Worm (Caenorhabditis elegans) whole organism, late embryonic: ENCODE data around the gene R01H2.2.
A peak's percentile ranks its signal among the peaks of the same experiment; 100 is the strongest.

ENCODE experiments used
- C08G9.2 ChIP-seq: sonication (generic microtip); optimal IDR thresholded peaks from 2 replicates; lab custom pipeline; 2016; ENCODE audit warnings: mild to moderate bottlenecking, missing genetic modification characterization, moderate library complexity, missing compliant biosample characterization
- F13H6.1 ChIP-seq: sonication (generic microtip); optimal IDR thresholded peaks from 2 replicates; lab custom pipeline; 2016; ENCODE audit warnings: missing genetic modification characterization, missing compliant biosample characterization
- T23F11.4 ChIP-seq: fragments of 200-800 bp; sonication (Bioruptor generic); optimal IDR thresholded peaks from 2 replicates; lab custom pipeline; 2018; ENCODE audit warnings: mild to moderate bottlenecking, missing genetic modification characterization, missing compliant biosample characterization
- Y22D7AL.16 ChIP-seq: sonication (generic microtip); optimal IDR thresholded peaks from 2 replicates; lab custom pipeline; 2016; ENCODE audit warnings: missing genetic modification characterization, missing compliant biosample characterization
- ama-1 ChIP-seq: fragments of 150-350 bp; optimal IDR thresholded peaks from 2 replicates; lab custom pipeline; 2014
- ceh-14 ChIP-seq: sonication (generic microtip); optimal IDR thresholded peaks from 2 replicates; lab custom pipeline; 2016; ENCODE audit warnings: missing genotype, missing genetic modification characterization, missing compliant biosample characterization
- ceh-2 ChIP-seq: sonication (generic microtip); optimal IDR thresholded peaks from 2 replicates; lab custom pipeline; 2016; ENCODE audit warnings: missing genotype, missing genetic modification characterization, missing compliant biosample characterization
- ceh-30 ChIP-seq: fragments of 150-350 bp; optimal IDR thresholded peaks from 2 replicates; lab custom pipeline; 2014; ENCODE audit warnings: missing biosample characterization, missing genetic modification characterization
- ceh-31 ChIP-seq: sonication (generic microtip); optimal IDR thresholded peaks from 2 replicates; lab custom pipeline; 2016; ENCODE audit warnings: missing genetic modification characterization, missing compliant biosample characterization
- ceh-34 ChIP-seq: sonication (generic microtip); optimal IDR thresholded peaks from 2 replicates; lab custom pipeline; 2016; ENCODE audit warnings: mild to moderate bottlenecking, missing genetic modification characterization, missing compliant biosample characterization
- ceh-48 ChIP-seq: sonication (generic microtip); optimal IDR thresholded peaks from 2 replicates; lab custom pipeline; 2016; ENCODE audit warnings: missing genetic modification characterization, inconsistent platforms, missing compliant biosample characterization
- ceh-6 ChIP-seq: fragments of 200-800 bp; sonication (Bioruptor generic); optimal IDR thresholded peaks from 2 replicates; lab custom pipeline; 2018; ENCODE audit warnings: mild to moderate bottlenecking, missing genetic modification characterization, missing compliant biosample characterization
- dmd-4 ChIP-seq: sonication (generic microtip); optimal IDR thresholded peaks from 2 replicates; lab custom pipeline; 2016; ENCODE audit warnings: borderline replicate concordance, missing genetic modification characterization, missing compliant biosample characterization
- dve-1 ChIP-seq: sonication (generic microtip); optimal IDR thresholded peaks from 2 replicates; lab custom pipeline; 2017; ENCODE audit warnings: antibody characterized with exemption, mild to moderate bottlenecking, missing genetic modification characterization, missing compliant biosample characterization
- elt-2 ChIP-seq: sonication (generic microtip); optimal IDR thresholded peaks from 2 replicates; lab custom pipeline; 2016; ENCODE audit warnings: missing genetic modification reagents, missing genetic modification characterization, missing compliant biosample characterization
- ets-4 ChIP-seq: sonication (generic microtip); optimal IDR thresholded peaks from 2 replicates; lab custom pipeline; 2016; ENCODE audit warnings: missing genetic modification characterization, missing compliant biosample characterization
- eyg-1 ChIP-seq: sonication (generic microtip); optimal IDR thresholded peaks from 2 replicates; lab custom pipeline; 2016; ENCODE audit warnings: missing genotype, missing genetic modification characterization, missing compliant biosample characterization
- fax-1 ChIP-seq: sonication (generic microtip); optimal IDR thresholded peaks from 2 replicates; lab custom pipeline; 2016; ENCODE audit warnings: missing genotype, missing genetic modification characterization, missing compliant biosample characterization
- fkh-6 ChIP-seq: sonication (generic microtip); optimal IDR thresholded peaks from 2 replicates; lab custom pipeline; 2016; ENCODE audit warnings: missing genetic modification characterization, missing compliant biosample characterization
- gmeb-2 ChIP-seq: sonication (generic microtip); optimal IDR thresholded peaks from 2 replicates; lab custom pipeline; 2016; ENCODE audit warnings: missing genetic modification characterization, inconsistent platforms, missing compliant biosample characterization
- hlh-15 ChIP-seq: sonication (generic microtip); optimal IDR thresholded peaks from 2 replicates; lab custom pipeline; 2016; ENCODE audit warnings: missing genetic modification characterization, missing compliant biosample characterization
- hlh-30 ChIP-seq: sonication (generic microtip); optimal IDR thresholded peaks from 2 replicates; lab custom pipeline; 2017; ENCODE audit warnings: antibody characterized with exemption, missing genetic modification characterization, missing compliant biosample characterization; ENCODE audit not compliant: insufficient read depth
- hlh-6 ChIP-seq: sonication (generic microtip); optimal IDR thresholded peaks from 2 replicates; lab custom pipeline; 2016; ENCODE audit warnings: missing genotype, missing genetic modification characterization, missing compliant biosample characterization
- hlh-8 ChIP-seq: sonication (generic microtip); optimal IDR thresholded peaks from 2 replicates; lab custom pipeline; 2016; ENCODE audit warnings: missing genotype, missing genetic modification characterization, missing compliant biosample characterization
- mec-3 ChIP-seq: sonication (generic microtip); optimal IDR thresholded peaks from 2 replicates; lab custom pipeline; 2016; ENCODE audit warnings: borderline replicate concordance, missing genetic modification characterization, missing compliant biosample characterization
- nfya-1 ChIP-seq: sonication (generic microtip); optimal IDR thresholded peaks from 2 replicates; lab custom pipeline; 2017; ENCODE audit warnings: missing genetic modification characterization, mild to moderate bottlenecking, missing compliant biosample characterization, antibody characterized with exemption, moderate library complexity
- nhr-11 ChIP-seq: fragments of 150-350 bp; optimal IDR thresholded peaks from 2 replicates; lab custom pipeline; 2014; ENCODE audit warnings: missing biosample characterization, missing genetic modification characterization
- nhr-232 ChIP-seq: sonication (generic microtip); optimal IDR thresholded peaks from 2 replicates; lab custom pipeline; 2016; ENCODE audit warnings: missing genetic modification characterization, missing compliant biosample characterization
- npax-4 ChIP-seq: sonication (generic microtip); optimal IDR thresholded peaks from 2 replicates; lab custom pipeline; 2016; ENCODE audit warnings: missing genetic modification characterization, missing compliant biosample characterization
- odd-2 ChIP-seq: sonication (generic microtip); optimal IDR thresholded peaks from 2 replicates; lab custom pipeline; 2017; ENCODE audit warnings: antibody characterized with exemption, mild to moderate bottlenecking, missing genetic modification characterization, missing compliant biosample characterization
- pag-3 ChIP-seq: sonication (generic microtip); optimal IDR thresholded peaks from 2 replicates; lab custom pipeline; 2016; ENCODE audit warnings: missing compliant biosample characterization, missing genetic modification characterization, borderline replicate concordance
- pros-1 ChIP-seq: fragments of 150-350 bp; optimal IDR thresholded peaks from 2 replicates; lab custom pipeline; 2014; ENCODE audit warnings: missing biosample characterization, missing genetic modification reagents, missing genetic modification characterization
- ref-2 ChIP-seq: sonication (generic microtip); optimal IDR thresholded peaks from 2 replicates; lab custom pipeline; 2016; ENCODE audit warnings: missing genetic modification characterization, missing compliant biosample characterization
- rnt-1 ChIP-seq: sonication (generic microtip); optimal IDR thresholded peaks from 2 replicates; lab custom pipeline; 2016; ENCODE audit warnings: missing genetic modification characterization, missing compliant biosample characterization
- sdc-2 ChIP-seq: sonication (generic microtip); optimal IDR thresholded peaks from 2 replicates; lab custom pipeline; 2016; ENCODE audit warnings: missing genotype, missing genetic modification characterization, missing compliant biosample characterization
- sox-2 ChIP-seq: fragments of 200-800 bp; sonication (Bioruptor generic); IDR thresholded peaks from 2 replicates; pipeline ENCODE4 v1.3.6; 2022; ENCODE audit warnings: missing genetic modification reagents, missing genetic modification characterization, missing compliant biosample characterization
- tbx-7 ChIP-seq: sonication (generic microtip); optimal IDR thresholded peaks from 2 replicates; lab custom pipeline; 2016; ENCODE audit warnings: missing genotype, missing genetic modification characterization, missing compliant biosample characterization
- unc-42 ChIP-seq: sonication (generic microtip); optimal IDR thresholded peaks from 2 replicates; lab custom pipeline; 2016; ENCODE audit warnings: missing genotype, missing genetic modification characterization, missing compliant biosample characterization
- unc-86 ChIP-seq: sonication (generic microtip); optimal IDR thresholded peaks from 2 replicates; lab custom pipeline; 2016; ENCODE audit warnings: missing genetic modification characterization, missing compliant biosample characterization
- zip-5 ChIP-seq: sonication (generic microtip); optimal IDR thresholded peaks from 2 replicates; lab custom pipeline; 2016; ENCODE audit warnings: missing genetic modification characterization, missing compliant biosample characterization
- ztf-16 ChIP-seq: sonication (generic microtip); optimal IDR thresholded peaks from 2 replicates; lab custom pipeline; 2017; ENCODE audit warnings: missing genetic modification characterization, missing compliant biosample characterization

The R01H2.2 gene

ce11 chrIII:7087691-7088323, 31.5 kb downstream of the R01H2.2 start, which contains the start of gene fubl-2:
TSS of gene fubl-2 (minus strand) at chrIII:7087741.
- TF ChIP-seq fax-1 (tag; lab: Kevin White, UChicago) (peak; percentile 18), F13H6.1 (tag; lab: Kevin White, UChicago) (peak; percentile 3), hlh-30 (tag; lab: Kevin White, UChicago) (no peak), rnt-1 (tag; lab: Kevin White, UChicago) (peak; percentile 18), dmd-4 (no peak), zip-5 (peak; percentile 42), unc-42 (tag; lab: Kevin White, UChicago) (peak; percentile 16), ceh-31 (tag; lab: Kevin White, UChicago) (peak; percentile 90), elt-2 (peak; percentile 48), npax-4 (tag; lab: Kevin White, UChicago) (no peak), ceh-48 (tag; lab: Kevin White, UChicago) (peak; percentile 73), nhr-232 (no peak), ceh-6 (no peak), ets-4 (tag; lab: Kevin White, UChicago) (peak; percentile 79), tbx-7 (peak; percentile 54), ama-1 (lab: Kevin White, UChicago) (no peak), hlh-8 (peak; percentile 6), ceh-30 (tag; lab: Kevin White, UChicago) (no peak), C08G9.2 (tag; lab: Kevin White, UChicago) (peak; percentile 79), pag-3 (tag; lab: Kevin White, UChicago) (no peak), gmeb-2 (tag; lab: Kevin White, UChicago) (no peak), pros-1 (tag; lab: Kevin White, UChicago) (no peak), Y22D7AL.16 (tag; lab: Kevin White, UChicago) (no peak), sdc-2 (no peak), ceh-2 (tag; lab: Kevin White, UChicago) (peak; percentile 82), odd-2 (tag; lab: Kevin White, UChicago) (no peak), unc-86 (no peak), sox-2 (no peak), mec-3 (tag; lab: Kevin White, UChicago) (no peak), dve-1 (tag; lab: Kevin White, UChicago) (no peak), ceh-34 (tag; lab: Kevin White, UChicago) (peak; percentile 34), nhr-11 (tag; lab: Kevin White, UChicago) (no peak), ceh-14 (tag; lab: Kevin White, UChicago) (no peak), fkh-6 (peak; percentile 42), ref-2 (peak; percentile 15), T23F11.4 (GFP tag; lab: Kevin White, UChicago) (no peak), hlh-6 (tag; lab: Kevin White, UChicago) (no peak), hlh-15 (no peak), eyg-1 (tag; lab: Kevin White, UChicago) (no peak)

- TF ChIP-seq F13H6.1 (tag; lab: Kevin White, UChicago) (no peak), Y22D7AL.16 (tag; lab: Kevin White, UChicago) (no peak), nfya-1 (tag; lab: Kevin White, UChicago) (no peak), dve-1 (tag; lab: Kevin White, UChicago) (no peak), ref-2 (no peak), ztf-16 (tag; lab: Kevin White, UChicago) (no peak)
Measured at ce11 chrIII:7090545-7090944, 34.2 kb downstream of the R01H2.2 start, which contains the start of gene ZK418.10. TSS of gene ZK418.10 (minus strand) at chrIII:7090692.
